Fruit fly (Drosophila melanogaster) whole organism, embryonic: Measurements from ENCODE around the gene Claspin.

Experiments used
- Blimp-1 ChIP-seq: fragments of 200-800 bp; sonication (Bioruptor generic); optimal IDR thresholded peaks from 3 replicates; lab custom pipeline; 2018; ENCODE audit warnings: missing biosample characterization, missing genetic modification characterization, mild to moderate bottlenecking, moderate library complexity, missing genetic modification reagents
- CG10209 ChIP-seq: fragments of 200-800 bp; sonication (Bioruptor generic); optimal IDR thresholded peaks from 3 replicates; lab custom pipeline; 2017; ENCODE audit warnings: missing biosample characterization, mild to moderate bottlenecking, missing genetic modification characterization, missing genetic modification reagents
- CG10267 ChIP-seq: fragments of 200-800 bp; sonication (Bioruptor generic); optimal IDR thresholded peaks from 2 replicates; lab custom pipeline; 2018; ENCODE audit warnings: missing biosample characterization, mild to moderate bottlenecking, missing genetic modification characterization, moderate library complexity
- CG10959 ChIP-seq: fragments of 200-800 bp; sonication (Bioruptor generic); IDR thresholded peaks from 2 replicates; pipeline ENCODE4 v1.3.6; 2022; ENCODE audit warnings: missing biosample characterization, missing genetic modification characterization
- CG11456 ChIP-seq: fragments of 200-800 bp; sonication (Bioruptor generic); IDR thresholded peaks from 3 replicates; pipeline ENCODE4 v1.3.6; 2022; ENCODE audit warnings: missing biosample characterization, missing genetic modification characterization
- CG12104 ChIP-seq: fragments of 200-800 bp; sonication (Bioruptor generic); optimal IDR thresholded peaks from 3 replicates; lab custom pipeline; 2016; ENCODE audit warnings: missing biosample characterization, missing genetic modification characterization
- CG1233 ChIP-seq: fragments of 200-800 bp; sonication (Bioruptor generic); optimal IDR thresholded peaks from 4 replicates; lab custom pipeline; 2018; ENCODE audit warnings: missing biosample characterization, mild to moderate bottlenecking, missing genetic modification characterization
- CG12744 ChIP-seq: fragments of 200-800 bp; sonication (Bioruptor generic); optimal IDR thresholded peaks from 2 replicates; lab custom pipeline; 2016; ENCODE audit warnings: missing biosample characterization, missing genetic modification characterization
- CG15601 ChIP-seq: fragments of 200-800 bp; sonication (Bioruptor generic); optimal IDR thresholded peaks from 3 replicates; lab custom pipeline; 2019; ENCODE audit warnings: missing biosample characterization, mild to moderate bottlenecking, missing genetic modification characterization, moderate library complexity
- CG15696 ChIP-seq: fragments of 200-800 bp; sonication (Bioruptor generic); optimal IDR thresholded peaks from 2 replicates; lab custom pipeline; 2019; ENCODE audit warnings: missing biosample characterization, mild to moderate bottlenecking, missing genetic modification characterization, moderate library complexity
- CG16863 ChIP-seq: fragments of 200-800 bp; sonication (Bioruptor generic); optimal IDR thresholded peaks from 3 replicates; lab custom pipeline; 2016; ENCODE audit warnings: missing biosample characterization, missing genetic modification characterization
- CG18619 ChIP-seq: fragments of 200-800 bp; sonication (Bioruptor generic); optimal IDR thresholded peaks from 3 replicates; lab custom pipeline; 2017; ENCODE audit warnings: missing biosample characterization, mild to moderate bottlenecking, missing genetic modification characterization
- CG2202 ChIP-seq: fragments of 200-800 bp; sonication (Bioruptor generic); optimal IDR thresholded peaks from 2 replicates; lab custom pipeline; 2018; ENCODE audit warnings: missing biosample characterization, mild to moderate bottlenecking, missing genetic modification characterization
- CG3281 ChIP-seq: fragments of 200-800 bp; sonication (Bioruptor generic); optimal IDR thresholded peaks from 3 replicates; lab custom pipeline; 2017; ENCODE audit warnings: missing biosample characterization, mild to moderate bottlenecking, missing genetic modification characterization
- CG34224 ChIP-seq: fragments of 200-800 bp; sonication (Bioruptor generic); IDR thresholded peaks from 3 replicates; pipeline ENCODE4 v1.3.6; 2022; ENCODE audit warnings: missing biosample characterization, missing genetic modification characterization; ENCODE audit not compliant: partially characterized antibody
- CG3726 ChIP-seq: fragments of 200-800 bp; sonication (Bioruptor generic); IDR thresholded peaks from 3 replicates; pipeline ENCODE4, ENCODE4 v1.3.6; 2022; ENCODE audit warnings: missing biosample characterization, missing genetic modification characterization
- CG4424 ChIP-seq: fragments of 200-800 bp; sonication (Bioruptor generic); optimal IDR thresholded peaks from 3 replicates; lab custom pipeline; 2016; ENCODE audit warnings: missing biosample characterization, missing genetic modification characterization
- CG6254 ChIP-seq: fragments of 200-800 bp; sonication (Bioruptor generic); optimal IDR thresholded peaks from 3 replicates; lab custom pipeline; 2017; ENCODE audit warnings: mild to moderate bottlenecking, missing biosample characterization, missing genetic modification reagents, missing genetic modification characterization
- CG6813 ChIP-seq: fragments of 200-800 bp; sonication (Bioruptor generic); optimal IDR thresholded peaks from 2 replicates; lab custom pipeline; 2017; ENCODE audit warnings: missing biosample characterization, missing genetic modification characterization, mild to moderate bottlenecking, moderate library complexity, missing genetic modification reagents
- CG7745 ChIP-seq: fragments of 200-800 bp; sonication (Bioruptor generic); optimal IDR thresholded peaks from 2 replicates; lab custom pipeline; 2018; ENCODE audit warnings: missing biosample characterization, mild to moderate bottlenecking, missing genetic modification characterization, moderate library complexity
- CG7987 ChIP-seq: fragments of 200-800 bp; sonication (Bioruptor generic); optimal IDR thresholded peaks from 2 replicates; lab custom pipeline; 2018; ENCODE audit warnings: missing biosample characterization, mild to moderate bottlenecking, missing genetic modification characterization, moderate library complexity
- CG8944 ChIP-seq: fragments of 200-800 bp; sonication (Bioruptor generic); optimal IDR thresholded peaks from 3 replicates; lab custom pipeline; 2016; ENCODE audit warnings: missing biosample characterization, missing genetic modification characterization
- D ChIP-seq, 2 experiments: fragments of 200-800 bp in 1 of 2; fragments of >200 bp in 1 of 2; sonication (Bioruptor generic) in 1 of 2; optimal IDR thresholded peaks; 2 replicates in 1 of 2; 3 replicates in 1 of 2; lab custom pipeline; 2017; ENCODE audit warnings: mild to moderate bottlenecking in 1 of 2, missing biosample characterization in 1 of 2, missing genetic modification characterization in 1 of 2, missing genetic modification reagents in 1 of 2
- Doc2 ChIP-seq: fragments of 200-800 bp; sonication (Bioruptor generic); IDR thresholded peaks from 2 replicates; pipeline ENCODE4 v1.3.6; 2022; ENCODE audit warnings: missing biosample characterization, missing genetic modification characterization
- Lhr ChIP-seq: fragments of 200-800 bp; sonication (Bioruptor generic); optimal IDR thresholded peaks from 3 replicates; lab custom pipeline; 2017; ENCODE audit warnings: mild to moderate bottlenecking, missing biosample characterization, missing genetic modification reagents, missing genetic modification characterization
- MTF-1 ChIP-seq: fragments of 200-800 bp; sonication (Bioruptor generic); optimal IDR thresholded peaks from 2 replicates; lab custom pipeline; 2018; ENCODE audit warnings: missing biosample characterization, mild to moderate bottlenecking, missing genetic modification characterization, borderline replicate concordance
- Med ChIP-seq: fragments of 200-800 bp; sonication (Bioruptor generic); peaks from one replicate; lab custom pipeline; 2016; ENCODE audit warnings: missing biosample characterization, missing genetic modification characterization, mild to moderate bottlenecking, inconsistent platforms, moderate library complexity
- NC2β ChIP-seq: fragments of 200-800 bp; sonication (Bioruptor generic); optimal IDR thresholded peaks from 2 replicates; lab custom pipeline; 2016; ENCODE audit warnings: missing biosample characterization, missing genetic modification characterization
- Oli ChIP-seq: fragments of 200-800 bp; sonication (Bioruptor generic); optimal IDR thresholded peaks from 2 replicates; lab custom pipeline; 2018; ENCODE audit warnings: missing biosample characterization, mild to moderate bottlenecking, missing genetic modification characterization, moderate library complexity
- Pdp1 ChIP-seq, 2 experiments: fragments of 200-800 bp; sonication (Bioruptor generic); optimal IDR thresholded peaks; 3 replicates each; lab custom pipeline; 2016; ENCODE audit warnings: missing biosample characterization in 2 of 2, missing genetic modification characterization in 2 of 2, mild to moderate bottlenecking in 1 of 2, moderate library complexity in 1 of 2
- Xrp1 ChIP-seq: fragments of 200-800 bp; sonication (Bioruptor generic); IDR thresholded peaks from 2 replicates; pipeline ENCODE4 v1.3.6; 2022; ENCODE audit warnings: missing biosample characterization, missing genetic modification characterization
- ara ChIP-seq: fragments of 200-800 bp; sonication (Bioruptor generic); IDR thresholded peaks from 2 replicates; pipeline ENCODE4 v1.3.6; 2022; ENCODE audit warnings: missing biosample characterization, missing genetic modification characterization
- bab2 ChIP-seq: fragments of 200-800 bp; sonication (Bioruptor generic); optimal IDR thresholded peaks from 2 replicates; lab custom pipeline; 2016; ENCODE audit warnings: missing biosample characterization, missing genetic modification characterization
- chn ChIP-seq: fragments of 200-800 bp; sonication (Bioruptor generic); optimal IDR thresholded peaks from 2 replicates; lab custom pipeline; 2016; ENCODE audit warnings: missing biosample characterization, missing genetic modification characterization
- en ChIP-seq: fragments of 200-800 bp; sonication (Bioruptor generic); optimal IDR thresholded peaks from 2 replicates; lab custom pipeline; 2016; ENCODE audit warnings: missing biosample characterization, missing genetic modification characterization
- hth ChIP-seq: fragments of >200 bp; optimal IDR thresholded peaks from 2 replicates; lab custom pipeline; 2017; ENCODE audit warnings: inconsistent platforms
- kni ChIP-seq: fragments of 200-800 bp; sonication (Bioruptor generic); optimal IDR thresholded peaks from 3 replicates; lab custom pipeline; 2017; ENCODE audit warnings: mild to moderate bottlenecking, missing biosample characterization, missing genetic modification reagents, missing genetic modification characterization
- nerfin-1 ChIP-seq: fragments of 200-800 bp; sonication (Bioruptor generic); optimal IDR thresholded peaks from 3 replicates; lab custom pipeline; 2019; ENCODE audit warnings: missing biosample characterization, mild to moderate bottlenecking, missing genetic modification characterization, moderate library complexity
- nerfin-2 ChIP-seq: fragments of 200-800 bp; sonication (Bioruptor generic); IDR thresholded peaks from 2 replicates; pipeline ENCODE4 v1.3.6; 2022; ENCODE audit warnings: missing biosample characterization, missing genetic modification characterization; ENCODE audit not compliant: partially characterized antibody
- oc ChIP-seq: fragments of 200-800 bp; sonication (Bioruptor generic); optimal IDR thresholded peaks from 2 replicates; lab custom pipeline; 2018; ENCODE audit warnings: missing biosample characterization, mild to moderate bottlenecking, missing genetic modification characterization, moderate library complexity
- onecut ChIP-seq: fragments of 200-800 bp; sonication (Bioruptor generic); IDR thresholded peaks from 2 replicates; pipeline ENCODE4 v1.3.6; 2022; ENCODE audit warnings: missing biosample characterization, missing genetic modification characterization
- prd ChIP-seq, 3 experiments: fragments of >200 bp in 2 of 3; fragments of 200-800 bp in 1 of 3; sonication (Bioruptor generic) in 1 of 3; optimal IDR thresholded peaks in 2 of 3; IDR thresholded peaks in 1 of 3; 2 replicates in 2 of 3; 3 replicates in 1 of 3; pipeline versions ENCODE4 v1.3.6 to Lab custom; 2017 to 2022; ENCODE audit warnings: missing biosample characterization in 1 of 3, missing genetic modification characterization in 1 of 3
- salm ChIP-seq: fragments of 200-800 bp; sonication (Bioruptor generic); optimal IDR thresholded peaks from 2 replicates; lab custom pipeline; 2018; ENCODE audit warnings: missing biosample characterization, mild to moderate bottlenecking, missing genetic modification characterization
- sens ChIP-seq: fragments of 200-800 bp; sonication (Bioruptor generic); peaks from one replicate; lab custom pipeline; 2016; ENCODE audit warnings: missing biosample characterization, missing genetic modification characterization
- sim ChIP-seq: fragments of 200-800 bp; sonication (Bioruptor generic); IDR thresholded peaks from 2 replicates; pipeline ENCODE4 v1.3.6; 2022; ENCODE audit warnings: missing biosample characterization, missing genetic modification characterization
- vvl ChIP-seq: fragments of 200-800 bp; sonication (Bioruptor generic); IDR thresholded peaks from 2 replicates; pipeline ENCODE4 v1.3.6; 2022; ENCODE audit warnings: missing biosample characterization, missing genetic modification characterization
- zen ChIP-seq: fragments of 200-800 bp; sonication (Bioruptor generic); optimal IDR thresholded peaks from 3 replicates; lab custom pipeline; 2018; ENCODE audit warnings: missing biosample characterization, mild to moderate bottlenecking, missing genetic modification characterization, moderate library complexity
- zfh1 ChIP-seq: fragments of 200-800 bp; sonication (Bioruptor generic); IDR thresholded peaks from 3 replicates; pipeline ENCODE4 v1.3.6; 2022; ENCODE audit warnings: missing biosample characterization, missing genetic modification characterization

Claspin gene

dm6 chr3L:4272167-4272773 is 41.0 kb upstream of the Claspin start (continued):
- TF ChIP-seq CG18619 = peak; percentile 14
- peak; percentile 16 for TF ChIP-seq salm (tag; lab: Kevin White, UChicago)
- peak; percentile 7 for TF ChIP-seq NC2β (GFP tag; lab: Kevin White, UChicago)
- TF ChIP-seq CG10209 = peak; percentile 36
- no peak for TF ChIP-seq CG8944 (GFP tag; lab: Kevin White, UChicago)
- peak; percentile 13 for TF ChIP-seq bab2
- peak; percentile 31; the same call in 1 of the 2 replicates for TF ChIP-seq onecut (GFP tag; lab: Robert Waterston, UW)
- peak; percentile 66 for TF ChIP-seq Xrp1 (GFP tag; lab: Robert Waterston, UW)
- 0 out of 3 replicates have a peak, but pooled peaks have one; percentile 16 for TF ChIP-seq zfh1 (GFP tag; lab: Robert Waterston, UW)
- TF ChIP-seq sim = 0 out of 2 replicates have a peak, but pooled peaks have one; percentile 18
- TF ChIP-seq Pdp1 (GFP tag; optimal IDR thresholded peaks at IDR 0.05; lab: Kevin White, UChicago) = peak in 1 of 2 experiments; percentile 33
- peak; percentile 43 for TF ChIP-seq CG7745 (tag; lab: Kevin White, UChicago)
- peak; percentile 64 for TF ChIP-seq Med
- peak; percentile 69 for TF ChIP-seq CG6813 (GFP tag; lab: Kevin White, UChicago)
- peak; percentile 86 for TF ChIP-seq CG15601
- peak; percentile 86 for TF ChIP-seq sens
- peak; percentile 19 for TF ChIP-seq oc
- TF ChIP-seq CG12104 (GFP tag; lab: Kevin White, UChicago) = peak; percentile 0
- no peak for TF ChIP-seq prd (optimal IDR thresholded peaks at IDR 0.05; lab: Kevin White, UChicago)
- TF ChIP-seq prd (GFP tag; IDR thresholded peaks at IDR 0.05; lab: Robert Waterston, UW) = 0 out of 3 replicates have a peak, but pooled peaks have one; percentile 7
- peak; percentile 6 for TF ChIP-seq nerfin-1 (tag; lab: Kevin White, UChicago)
- no peak for TF ChIP-seq CG3726 (GFP tag; lab: Robert Waterston, UW)
- peak; percentile 20 for TF ChIP-seq CG10267 (tag; lab: Kevin White, UChicago)
- TF ChIP-seq hth (lab: Kevin White, UChicago) = no peak
- TF ChIP-seq CG16863 (GFP tag; lab: Kevin White, UChicago) = peak; percentile 2
- TF ChIP-seq Doc2 (GFP tag; lab: Robert Waterston, UW) = no peak
- no peak for TF ChIP-seq Oli (tag; lab: Kevin White, UChicago)
- TF ChIP-seq CG34224 (GFP tag; lab: Robert Waterston, UW) = no peak
- TF ChIP-seq CG6254 (GFP tag; lab: Kevin White, UChicago) = peak; percentile 28
- TF ChIP-seq Blimp-1 = peak; percentile 64
- no peak for TF ChIP-seq CG10959 (GFP tag; lab: Robert Waterston, UW)
- peak; percentile 71 for TF ChIP-seq CG2202
- no peak for TF ChIP-seq CG11456 (GFP tag; lab: Robert Waterston, UW)
- no peak for TF ChIP-seq en (GFP tag; lab: Kevin White, UChicago)
- TF ChIP-seq CG7987 (GFP tag; lab: Kevin White, UChicago) = peak; percentile 12
- no peak for TF ChIP-seq D (optimal IDR thresholded peaks at IDR 0.05; lab: Kevin White, UChicago)
- TF ChIP-seq D (GFP tag; optimal IDR thresholded peaks at IDR 0.05; lab: Kevin White, UChicago) = peak; percentile 55
- TF ChIP-seq CG3281 (GFP tag; lab: Kevin White, UChicago) = no peak
- peak; percentile 19; the same call in 1 of the 2 replicates for TF ChIP-seq ara (GFP tag; lab: Robert Waterston, UW)
- peak; percentile 39 for TF ChIP-seq MTF-1 (GFP tag; lab: Kevin White, UChicago)
- peak; percentile 82 for TF ChIP-seq CG15696
- TF ChIP-seq chn (GFP tag; lab: Kevin White, UChicago) = no peak
- no peak for TF ChIP-seq CG4424
- no peak for TF ChIP-seq nerfin-2 (GFP tag; lab: Robert Waterston, UW)
- no peak for TF ChIP-seq CG12744
- peak; percentile 13 for TF ChIP-seq zen (tag; lab: Kevin White, UChicago)
- peak; percentile 49; the same call in 1 of the 2 replicates for TF ChIP-seq vvl (GFP tag; lab: Robert Waterston, UW)
- peak; percentile 33 for TF ChIP-seq CG1233 (GFP tag; lab: Kevin White, UChicago)
- peak; percentile 92 for TF ChIP-seq kni (GFP tag; lab: Kevin White, UChicago)
- peak; percentile 30 for TF ChIP-seq Lhr (GFP tag; lab: Kevin White, UChicago)
